Fruit fly (Drosophila melanogaster) whole organism, embryonic: ENCODE data around the gene CG44139.

Experiments
- CG11093 ChIP-seq: fragments of 200-800 bp; sonication (Bioruptor generic); IDR thresholded peaks from 3 replicates; pipeline ENCODE4 v1.3.6; 2022; ENCODE audit warnings: missing biosample characterization, missing genetic modification characterization
- CG11504 ChIP-seq: fragments of 200-800 bp; sonication (Bioruptor generic); optimal IDR thresholded peaks from 3 replicates; lab custom pipeline; 2019; ENCODE audit warnings: missing biosample characterization, mild to moderate bottlenecking, missing genetic modification characterization, moderate library complexity
- CG12236 ChIP-seq: fragments of 200-800 bp; sonication (Bioruptor generic); optimal IDR thresholded peaks from 2 replicates; lab custom pipeline; 2016; ENCODE audit warnings: missing biosample characterization, missing genetic modification characterization
- CG12391 ChIP-seq: fragments of 200-800 bp; sonication (Bioruptor generic); optimal IDR thresholded peaks from 3 replicates; lab custom pipeline; 2018; ENCODE audit warnings: missing biosample characterization, mild to moderate bottlenecking, missing genetic modification characterization, moderate library complexity
- CG14965 ChIP-seq: fragments of 200-800 bp; sonication (Bioruptor generic); optimal IDR thresholded peaks from 2 replicates; lab custom pipeline; 2016; ENCODE audit warnings: missing biosample characterization, missing genetic modification characterization, borderline replicate concordance
- CG15011 ChIP-seq: fragments of 200-800 bp; sonication (Bioruptor generic); optimal IDR thresholded peaks from 3 replicates; lab custom pipeline; 2018; ENCODE audit warnings: missing biosample characterization, mild to moderate bottlenecking, missing genetic modification characterization
- CG15601 ChIP-seq: fragments of 200-800 bp; sonication (Bioruptor generic); optimal IDR thresholded peaks from 3 replicates; lab custom pipeline; 2019; ENCODE audit warnings: missing biosample characterization, mild to moderate bottlenecking, missing genetic modification characterization, moderate library complexity
- CG2712 ChIP-seq: fragments of 200-800 bp; optimal IDR thresholded peaks from 3 replicates; lab custom pipeline; 2019; ENCODE audit warnings: missing biosample characterization, mild to moderate bottlenecking, missing genetic modification characterization, moderate library complexity
- CG6683 ChIP-seq: fragments of 200-800 bp; sonication (Bioruptor generic); optimal IDR thresholded peaks from 2 replicates; lab custom pipeline; 2017; ENCODE audit warnings: missing biosample characterization, mild to moderate bottlenecking, missing genetic modification characterization, missing genetic modification reagents
- CG6765 ChIP-seq: fragments of 200-800 bp; sonication (Bioruptor generic); optimal IDR thresholded peaks from 3 replicates; lab custom pipeline; 2017; ENCODE audit warnings: missing biosample characterization, mild to moderate bottlenecking, missing genetic modification characterization
- CG6854 ChIP-seq: fragments of 200-800 bp; sonication (Bioruptor generic); optimal IDR thresholded peaks from 3 replicates; lab custom pipeline; 2017; ENCODE audit warnings: missing biosample characterization, mild to moderate bottlenecking, missing genetic modification characterization
- CG9215 ChIP-seq: fragments of 200-800 bp; sonication (Bioruptor generic); IDR thresholded peaks from 2 replicates; pipeline ENCODE4 v1.3.6; 2022; ENCODE audit warnings: missing biosample characterization, missing genetic modification characterization
- Dad ChIP-seq: fragments of 200-800 bp; sonication (Bioruptor generic); optimal IDR thresholded peaks from 3 replicates; lab custom pipeline; 2016; ENCODE audit warnings: missing biosample characterization, missing genetic modification characterization
- Dbx ChIP-seq: fragments of 200-800 bp; sonication (Bioruptor generic); IDR thresholded peaks from 3 replicates; pipeline ENCODE4 v1.3.6; 2022; ENCODE audit warnings: missing biosample characterization, missing genetic modification characterization
- E2f1 ChIP-seq: fragments of 200-800 bp; sonication (Bioruptor generic); IDR thresholded peaks from 2 replicates; pipeline ENCODE4 v1.3.6; 2022; ENCODE audit warnings: missing biosample characterization, missing genetic modification characterization
- Elba2 ChIP-seq: fragments of 200-800 bp; sonication (Bioruptor generic); optimal IDR thresholded peaks from 3 replicates; lab custom pipeline; 2016; ENCODE audit warnings: missing biosample characterization, missing genetic modification characterization
- Hmr ChIP-seq: fragments of 200-800 bp; sonication (Bioruptor generic); optimal IDR thresholded peaks from 3 replicates; lab custom pipeline; 2017; ENCODE audit warnings: mild to moderate bottlenecking, missing biosample characterization, missing genetic modification reagents, missing genetic modification characterization
- Hr3 ChIP-seq: fragments of 200-800 bp; sonication (Bioruptor generic); optimal IDR thresholded peaks from 3 replicates; lab custom pipeline; 2016; ENCODE audit warnings: missing biosample characterization, missing genetic modification characterization
- MESR4 ChIP-seq: fragments of 200-800 bp; sonication (Bioruptor generic); optimal IDR thresholded peaks from 2 replicates; lab custom pipeline; 2018; ENCODE audit warnings: missing biosample characterization, mild to moderate bottlenecking, missing genetic modification characterization, moderate library complexity
- NK7.1 ChIP-seq: fragments of 200-800 bp; sonication (Bioruptor generic); optimal IDR thresholded peaks from 3 replicates; lab custom pipeline; 2016; ENCODE audit warnings: missing biosample characterization, missing genetic modification characterization
- Nf-YA ChIP-seq: fragments of 200-800 bp; sonication (Bioruptor generic); IDR thresholded peaks from 2 replicates; pipeline ENCODE4 v1.3.6; 2022; ENCODE audit warnings: missing biosample characterization, missing genetic modification characterization
- Nf-YB ChIP-seq: fragments of 200-800 bp; sonication (Bioruptor generic); optimal IDR thresholded peaks from 3 replicates; lab custom pipeline; 2019; ENCODE audit warnings: missing biosample characterization, mild to moderate bottlenecking, missing genetic modification characterization, moderate library complexity
- Nf-YC ChIP-seq: fragments of 200-800 bp; optimal IDR thresholded peaks from 3 replicates; lab custom pipeline; 2019; ENCODE audit warnings: missing biosample characterization, mild to moderate bottlenecking, missing genetic modification characterization, moderate library complexity
- Ravus ChIP-seq: fragments of 200-800 bp; sonication (Bioruptor generic); IDR thresholded peaks from 2 replicates; pipeline ENCODE4 v1.3.6; 2022; ENCODE audit warnings: missing biosample characterization, missing genetic modification characterization
- Rfx ChIP-seq: fragments of 200-800 bp; sonication (Bioruptor generic); IDR thresholded peaks from 2 replicates; pipeline ENCODE4 v1.3.6; 2022; ENCODE audit warnings: missing biosample characterization, missing genetic modification characterization
- Taf1 ChIP-seq: fragments of 200-800 bp; sonication (Bioruptor generic); IDR thresholded peaks from 2 replicates; pipeline ENCODE4 v1.3.6; 2022; ENCODE audit warnings: missing biosample characterization, missing genetic modification characterization
- ash1 ChIP-seq: fragments of 200-800 bp; sonication (Bioruptor generic); optimal IDR thresholded peaks from 2 replicates; lab custom pipeline; 2018; ENCODE audit warnings: missing biosample characterization, mild to moderate bottlenecking, missing genetic modification characterization
- bowl ChIP-seq: fragments of 200-800 bp; sonication (Bioruptor generic); IDR thresholded peaks from 2 replicates; pipeline ENCODE4 v1.3.6; 2022; ENCODE audit warnings: missing biosample characterization, missing genetic modification characterization
- cg ChIP-seq: fragments of 200-800 bp; sonication (Bioruptor generic); optimal IDR thresholded peaks from 3 replicates; lab custom pipeline; 2019; ENCODE audit warnings: missing biosample characterization, mild to moderate bottlenecking, missing genetic modification characterization, moderate library complexity
- chinmo ChIP-seq: fragments of 200-800 bp; sonication (Bioruptor generic); IDR thresholded peaks from 4 replicates; pipeline ENCODE4 v1.3.6; 2022; ENCODE audit warnings: missing biosample characterization, missing genetic modification characterization; ENCODE audit not compliant: partially characterized antibody
- da ChIP-seq: fragments of 200-800 bp; sonication (Bioruptor generic); optimal IDR thresholded peaks from 2 replicates; lab custom pipeline; 2016; ENCODE audit warnings: missing biosample characterization, missing genetic modification characterization
- danr ChIP-seq: fragments of 200-800 bp; sonication (Bioruptor generic); IDR thresholded peaks from 2 replicates; pipeline ENCODE4 v1.3.6; 2022; ENCODE audit warnings: missing biosample characterization, missing genetic modification characterization
- disco-r ChIP-seq: fragments of 200-800 bp; sonication (Bioruptor generic); optimal IDR thresholded peaks from 2 replicates; lab custom pipeline; 2016; ENCODE audit warnings: missing biosample characterization, missing genetic modification characterization
- ems ChIP-seq: fragments of 200-800 bp; sonication (Bioruptor generic); optimal IDR thresholded peaks from 3 replicates; lab custom pipeline; 2016; ENCODE audit warnings: missing biosample characterization, missing genetic modification characterization
- en ChIP-seq: fragments of 200-800 bp; sonication (Bioruptor generic); optimal IDR thresholded peaks from 2 replicates; lab custom pipeline; 2016; ENCODE audit warnings: missing biosample characterization, missing genetic modification characterization
- fd64A ChIP-seq: fragments of 200-800 bp; sonication (Bioruptor generic); optimal IDR thresholded peaks from 3 replicates; lab custom pipeline; 2018; ENCODE audit warnings: missing biosample characterization, mild to moderate bottlenecking, missing genetic modification characterization
- hth ChIP-seq: fragments of >200 bp; optimal IDR thresholded peaks from 2 replicates; lab custom pipeline; 2017; ENCODE audit warnings: inconsistent platforms
- jigr1 ChIP-seq: fragments of 200-800 bp; sonication (Bioruptor generic); IDR thresholded peaks from 3 replicates; pipeline ENCODE4 v1.3.6; 2022; ENCODE audit warnings: missing biosample characterization, missing genetic modification characterization
- lilli ChIP-seq: fragments of 200-800 bp; sonication (Bioruptor generic); optimal IDR thresholded peaks from 3 replicates; lab custom pipeline; 2016; ENCODE audit warnings: missing biosample characterization, missing genetic modification characterization
- lmd ChIP-seq: fragments of 200-800 bp; sonication (Bioruptor generic); IDR thresholded peaks from 2 replicates; pipeline ENCODE4 v1.3.6; 2022; ENCODE audit warnings: missing biosample characterization, missing genetic modification characterization
- lov ChIP-seq, 2 experiments: fragments of 200-800 bp in 1 of 2; fragments of >200 bp in 1 of 2; sonication (Bioruptor generic) in 1 of 2; IDR thresholded peaks in 1 of 2; optimal IDR thresholded peaks in 1 of 2; 2 replicates in 1 of 2; 3 replicates in 1 of 2; pipeline versions ENCODE4 v1.3.6 to Lab custom; 2017 to 2022; ENCODE audit warnings: missing biosample characterization in 1 of 2, missing genetic modification characterization in 1 of 2
- mirr ChIP-seq: fragments of 200-800 bp; sonication (Bioruptor generic); optimal IDR thresholded peaks from 3 replicates; lab custom pipeline; 2018; ENCODE audit warnings: missing biosample characterization, mild to moderate bottlenecking, missing genetic modification characterization
- otp ChIP-seq: fragments of 200-800 bp; sonication (Bioruptor generic); IDR thresholded peaks from 3 replicates; pipeline ENCODE4, ENCODE4 v1.3.6; 2022; ENCODE audit warnings: missing biosample characterization, missing genetic modification characterization
- pan ChIP-seq, 4 experiments: fragments of >200 bp in 3 of 4; fragments of 200-800 bp in 1 of 4; sonication (Bioruptor generic) in 1 of 4; optimal IDR thresholded peaks in 3 of 4; IDR thresholded peaks in 1 of 4; 2 replicates each; pipeline versions ENCODE4 v1.3.6 to Lab custom; 2017 to 2022; ENCODE audit warnings: missing biosample characterization in 2 of 4, missing genetic modification characterization in 2 of 4, mixed read lengths in 1 of 4
- peb ChIP-seq: fragments of 200-800 bp; sonication (Bioruptor generic); IDR thresholded peaks from 2 replicates; pipeline ENCODE4 v1.3.6; 2022; ENCODE audit warnings: missing biosample characterization, missing genetic modification characterization
- pfk ChIP-seq: fragments of 200-800 bp; sonication (Bioruptor generic); optimal IDR thresholded peaks from 2 replicates; lab custom pipeline; 2018; ENCODE audit warnings: missing biosample characterization, mild to moderate bottlenecking, missing genetic modification characterization, moderate library complexity
- ro ChIP-seq: fragments of 200-800 bp; sonication (Bioruptor generic); IDR thresholded peaks from 2 replicates; pipeline ENCODE4 v1.3.6; 2022; ENCODE audit warnings: missing biosample characterization, missing genetic modification characterization
- salm ChIP-seq: fragments of 200-800 bp; sonication (Bioruptor generic); optimal IDR thresholded peaks from 2 replicates; lab custom pipeline; 2018; ENCODE audit warnings: missing biosample characterization, mild to moderate bottlenecking, missing genetic modification characterization
- slbo ChIP-seq: fragments of 200-800 bp; sonication (Bioruptor generic); IDR thresholded peaks from 2 replicates; pipeline ENCODE4 v1.3.6; 2022; ENCODE audit warnings: missing biosample characterization, missing genetic modification characterization
- sqz ChIP-seq: fragments of 200-800 bp; sonication (Bioruptor generic); optimal IDR thresholded peaks from 3 replicates; lab custom pipeline; 2018; ENCODE audit warnings: missing biosample characterization, mild to moderate bottlenecking, missing genetic modification characterization
- trh ChIP-seq: fragments of 200-800 bp; sonication (Bioruptor generic); optimal IDR thresholded peaks from 2 replicates; lab custom pipeline; 2016; ENCODE audit warnings: missing biosample characterization, missing genetic modification characterization
- wek ChIP-seq: fragments of 200-800 bp; sonication (Bioruptor generic); optimal IDR thresholded peaks from 3 replicates; lab custom pipeline; 2018; ENCODE audit warnings: missing biosample characterization, mild to moderate bottlenecking, missing genetic modification characterization, moderate library complexity

CG44139 gene

dm6 chr2L:2454644-2455043, 30.0 kb downstream of the CG44139 start (continued):
- TF ChIP-seq CG14965 (GFP tag; lab: Kevin White, UChicago): no peak
- TF ChIP-seq Dbx (GFP tag; lab: Robert Waterston, UW): no peak
- no peak for TF ChIP-seq lov (optimal IDR thresholded peaks at IDR 0.05; lab: Kevin White, UChicago)
- no peak for TF ChIP-seq lov (GFP tag; IDR thresholded peaks at IDR 0.05; lab: Robert Waterston, UW)
- no peak for TF ChIP-seq Rfx (GFP tag; lab: Robert Waterston, UW)
- no peak for TF ChIP-seq Taf1
- no peak for TF ChIP-seq Hmr (GFP tag; lab: Kevin White, UChicago)
- TF ChIP-seq pfk: no peak
- no peak for TF ChIP-seq jigr1 (GFP tag; lab: Robert Waterston, UW)
- no peak for TF ChIP-seq salm (tag; lab: Kevin White, UChicago)
- TF ChIP-seq trh (GFP tag; lab: Kevin White, UChicago): no peak
- TF ChIP-seq fd64A (GFP tag; lab: Kevin White, UChicago): no peak
- TF ChIP-seq ro (GFP tag; lab: Robert Waterston, UW): no peak
- TF ChIP-seq Elba2 (GFP tag; lab: Kevin White, UChicago): no peak
- TF ChIP-seq pan (optimal IDR thresholded peaks at IDR 0.05; lab: Kevin White, UChicago): no peak
- TF ChIP-seq pan (GFP tag; optimal IDR thresholded peaks at IDR 0.05 in 1 of 2, IDR thresholded peaks at IDR 0.05 in 1 of 2): no peak
- peak; percentile 83 for TF ChIP-seq Nf-YC
- no peak for TF ChIP-seq E2f1 (GFP tag; lab: Robert Waterston, UW)
- no peak for TF ChIP-seq slbo (GFP tag; lab: Robert Waterston, UW)
- no peak for TF ChIP-seq MESR4
- TF ChIP-seq sqz (GFP tag; lab: Kevin White, UChicago): no peak
- peak; percentile 81; the same call in 2 of the 4 replicates for TF ChIP-seq chinmo (GFP tag; lab: Robert Waterston, UW)
- TF ChIP-seq NK7.1 (GFP tag; lab: Kevin White, UChicago): no peak
- no peak for TF ChIP-seq hth
- no peak for TF ChIP-seq CG15601
- no peak for TF ChIP-seq wek
- no peak for TF ChIP-seq peb (GFP tag; lab: Robert Waterston, UW)
- TF ChIP-seq mirr (GFP tag; lab: Kevin White, UChicago): no peak
- TF ChIP-seq en (GFP tag; lab: Kevin White, UChicago): no peak
- TF ChIP-seq CG6765: no peak
- TF ChIP-seq CG15011 (GFP tag; lab: Kevin White, UChicago): no peak
- TF ChIP-seq otp (GFP tag; lab: Robert Waterston, UW): no peak
- no peak for TF ChIP-seq ash1 (GFP tag; lab: Kevin White, UChicago)
- no peak for TF ChIP-seq Dad (GFP tag; lab: Kevin White, UChicago)
- no peak for TF ChIP-seq bowl (GFP tag; lab: Robert Waterston, UW)
- no peak for TF ChIP-seq Ravus (GFP tag; lab: Robert Waterston, UW)
- no peak for TF ChIP-seq lmd (GFP tag; lab: Robert Waterston, UW)
- TF ChIP-seq CG12391: no peak
- TF ChIP-seq CG11093: no peak
- TF ChIP-seq CG11504 (tag; lab: Kevin White, UChicago): no peak
- no peak for TF ChIP-seq danr
- TF ChIP-seq Nf-YA (GFP tag; lab: Robert Waterston, UW): no peak
- no peak for TF ChIP-seq CG6683 (GFP tag; lab: Kevin White, UChicago)
- TF ChIP-seq Nf-YB (GFP tag; lab: Kevin White, UChicago): peak; percentile 88
- no peak for TF ChIP-seq CG9215 (GFP tag; lab: Robert Waterston, UW)
- no peak for TF ChIP-seq da (GFP tag; lab: Kevin White, UChicago)
- TF ChIP-seq Hr3 (GFP tag; lab: Kevin White, UChicago): no peak
- TF ChIP-seq lilli: no peak
- no peak for TF ChIP-seq CG12236 (GFP tag; lab: Kevin White, UChicago)
- TF ChIP-seq cg: peak; percentile 95
- no peak for TF ChIP-seq disco-r
- TF ChIP-seq CG6854 (GFP tag; lab: Kevin White, UChicago): no peak
- TF ChIP-seq ems (GFP tag; lab: Kevin White, UChicago): no peak
- TF ChIP-seq CG2712 (tag; lab: Kevin White, UChicago): no peak
